Fruit fly (Drosophila melanogaster) whole organism, embryonic: ENCODE results near the gene DnaJ-H.

Experiments used
- CG10147 ChIP-seq: fragments of 200-800 bp; sonication (Bioruptor generic); optimal IDR thresholded peaks from 2 replicates; lab custom pipeline; 2019; ENCODE audit warnings: missing biosample characterization, mild to moderate bottlenecking, missing genetic modification characterization, moderate library complexity
- CG11247 ChIP-seq: fragments of 200-800 bp; sonication (Bioruptor generic); IDR thresholded peaks from 2 replicates; pipeline ENCODE4 v1.3.6; 2022; ENCODE audit warnings: missing biosample characterization, missing genetic modification characterization
- CG11695 ChIP-seq: fragments of 200-800 bp; sonication (Bioruptor generic); IDR thresholded peaks from 3 replicates; pipeline ENCODE4 v1.3.6; 2022; ENCODE audit warnings: missing biosample characterization, missing genetic modification characterization
- CG12942 ChIP-seq: fragments of 200-800 bp; sonication (Bioruptor generic); optimal IDR thresholded peaks from 3 replicates; lab custom pipeline; 2016; ENCODE audit warnings: missing biosample characterization, missing genetic modification characterization
- CG13775 ChIP-seq: fragments of 200-800 bp; sonication (Bioruptor generic); optimal IDR thresholded peaks from 3 replicates; lab custom pipeline; 2017; ENCODE audit warnings: missing biosample characterization, mild to moderate bottlenecking, missing genetic modification characterization
- CG15011 ChIP-seq: fragments of 200-800 bp; sonication (Bioruptor generic); optimal IDR thresholded peaks from 3 replicates; lab custom pipeline; 2018; ENCODE audit warnings: missing biosample characterization, mild to moderate bottlenecking, missing genetic modification characterization
- CG15514 ChIP-seq: fragments of 200-800 bp; sonication (Bioruptor generic); optimal IDR thresholded peaks from 3 replicates; lab custom pipeline; 2017; ENCODE audit warnings: missing biosample characterization, missing genetic modification characterization, mild to moderate bottlenecking, moderate library complexity, missing genetic modification reagents
- CG16813 ChIP-seq: fragments of 200-800 bp; sonication (Bioruptor generic); IDR thresholded peaks from 3 replicates; pipeline ENCODE4 v1.3.6; 2022; ENCODE audit warnings: missing biosample characterization, missing genetic modification characterization; ENCODE audit not compliant: partially characterized antibody
- CG17802 ChIP-seq: fragments of 200-800 bp; sonication (Bioruptor generic); optimal IDR thresholded peaks from 2 replicates; lab custom pipeline; 2018; ENCODE audit warnings: missing biosample characterization, mild to moderate bottlenecking, missing genetic modification characterization, moderate library complexity
- CG2116 ChIP-seq: fragments of 200-800 bp; sonication (Bioruptor generic); optimal IDR thresholded peaks from 3 replicates; lab custom pipeline; 2018; ENCODE audit warnings: missing biosample characterization, mild to moderate bottlenecking, missing genetic modification characterization
- CG3065 ChIP-seq: fragments of 200-800 bp; sonication (Bioruptor generic); optimal IDR thresholded peaks from 2 replicates; lab custom pipeline; 2016; ENCODE audit warnings: missing biosample characterization, missing genetic modification characterization
- CG31224 ChIP-seq: fragments of 200-800 bp; sonication (Bioruptor generic); IDR thresholded peaks from 2 replicates; pipeline ENCODE4 v1.3.6; 2022; ENCODE audit warnings: missing biosample characterization, missing genetic modification characterization
- CG5245 ChIP-seq: fragments of 200-800 bp; sonication (Bioruptor generic); optimal IDR thresholded peaks from 3 replicates; lab custom pipeline; 2016; ENCODE audit warnings: missing biosample characterization, missing genetic modification characterization
- CG6791 ChIP-seq: fragments of 200-800 bp; sonication (Bioruptor generic); IDR thresholded peaks from 3 replicates; pipeline ENCODE4 v1.3.6; 2022; ENCODE audit warnings: missing biosample characterization, missing genetic modification characterization; ENCODE audit not compliant: partially characterized antibody
- CG7745 ChIP-seq: fragments of 200-800 bp; sonication (Bioruptor generic); optimal IDR thresholded peaks from 2 replicates; lab custom pipeline; 2018; ENCODE audit warnings: missing biosample characterization, mild to moderate bottlenecking, missing genetic modification characterization, moderate library complexity
- CG8281 ChIP-seq: fragments of 200-800 bp; sonication (Bioruptor generic); optimal IDR thresholded peaks from 2 replicates; lab custom pipeline; 2018; ENCODE audit warnings: missing biosample characterization, mild to moderate bottlenecking, missing genetic modification characterization, moderate library complexity
- Camta ChIP-seq: fragments of 200-800 bp; sonication (Bioruptor generic); optimal IDR thresholded peaks from 2 replicates; lab custom pipeline; 2016; ENCODE audit warnings: missing biosample characterization, missing genetic modification characterization
- D19B ChIP-seq: fragments of 200-800 bp; sonication (Bioruptor generic); optimal IDR thresholded peaks from 2 replicates; lab custom pipeline; 2017; ENCODE audit warnings: missing biosample characterization, mild to moderate bottlenecking, missing genetic modification characterization
- Dip3 ChIP-seq: fragments of 200-800 bp; sonication (Bioruptor generic); optimal IDR thresholded peaks from 3 replicates; lab custom pipeline; 2016; ENCODE audit warnings: missing biosample characterization, missing genetic modification characterization
- Ets97D ChIP-seq: fragments of 200-800 bp; sonication (Bioruptor generic); optimal IDR thresholded peaks from 3 replicates; lab custom pipeline; 2016; ENCODE audit warnings: missing biosample characterization, missing genetic modification characterization
- Hr78 ChIP-seq, 2 experiments: fragments of 200-800 bp in 1 of 2; fragments of >200 bp in 1 of 2; sonication (Bioruptor generic) in 1 of 2; optimal IDR thresholded peaks; 2 replicates each; lab custom pipeline; 2017 to 2019; ENCODE audit warnings: missing biosample characterization in 2 of 2, missing genetic modification characterization in 2 of 2, mild to moderate bottlenecking in 1 of 2, moderate library complexity in 1 of 2
- Hsf ChIP-seq: fragments of 200-800 bp; sonication (Bioruptor generic); optimal IDR thresholded peaks from 3 replicates; lab custom pipeline; 2016; ENCODE audit warnings: missing biosample characterization, missing genetic modification characterization
- Kr ChIP-seq: fragments of 200-800 bp; sonication (Bioruptor generic); optimal IDR thresholded peaks from 2 replicates; lab custom pipeline; 2017; ENCODE audit warnings: missing biosample characterization, mild to moderate bottlenecking, missing genetic modification characterization
- Mes4 ChIP-seq: fragments of 200-800 bp; sonication (Bioruptor generic); optimal IDR thresholded peaks from 2 replicates; lab custom pipeline; 2016; ENCODE audit warnings: missing biosample characterization, missing genetic modification characterization
- Nf-YB ChIP-seq: fragments of 200-800 bp; sonication (Bioruptor generic); optimal IDR thresholded peaks from 3 replicates; lab custom pipeline; 2019; ENCODE audit warnings: missing biosample characterization, mild to moderate bottlenecking, missing genetic modification characterization, moderate library complexity
- PHDP ChIP-seq: fragments of 200-800 bp; sonication (Bioruptor generic); optimal IDR thresholded peaks from 3 replicates; lab custom pipeline; 2018; ENCODE audit warnings: missing biosample characterization, mild to moderate bottlenecking, missing genetic modification characterization, moderate library complexity
- Trl ChIP-seq, 3 experiments: fragments of >200 bp in 2 of 3; fragments of 200-800 bp in 1 of 3; sonication (Bioruptor generic) in 1 of 3; optimal IDR thresholded peaks; 2 replicates in 1 of 3; 3 replicates in 2 of 3; lab custom pipeline; 2016 to 2017; ENCODE audit warnings: missing biosample characterization in 1 of 3, missing genetic modification characterization in 1 of 3
- Xbp1 ChIP-seq: fragments of 200-800 bp; sonication (Bioruptor generic); optimal IDR thresholded peaks from 3 replicates; lab custom pipeline; 2016; ENCODE audit warnings: missing biosample characterization, mild to moderate bottlenecking, missing genetic modification characterization
- amos ChIP-seq: fragments of 200-800 bp; sonication (Bioruptor generic); IDR thresholded peaks from 2 replicates; pipeline ENCODE4 v1.3.6; 2022; ENCODE audit warnings: missing biosample characterization, missing genetic modification characterization; ENCODE audit not compliant: partially characterized antibody
- ci ChIP-seq: fragments of 200-800 bp; sonication (Bioruptor generic); IDR thresholded peaks from 3 replicates; pipeline ENCODE4 v1.3.6; 2022; ENCODE audit warnings: missing biosample characterization, missing genetic modification characterization
- corto ChIP-seq: fragments of 200-800 bp; sonication (Bioruptor generic); optimal IDR thresholded peaks from 2 replicates; lab custom pipeline; 2016; ENCODE audit warnings: missing biosample characterization, mild to moderate bottlenecking, missing genetic modification characterization, moderate library complexity
- crc ChIP-seq: fragments of 200-800 bp; sonication (Bioruptor generic); optimal IDR thresholded peaks from 2 replicates; lab custom pipeline; 2016; ENCODE audit warnings: missing biosample characterization, missing genetic modification characterization
- dan ChIP-seq: fragments of 200-800 bp; sonication (Bioruptor generic); IDR thresholded peaks from 2 replicates; pipeline ENCODE4 v1.3.6; 2022; ENCODE audit warnings: missing biosample characterization, missing genetic modification characterization
- dm ChIP-seq: fragments of 200-800 bp; sonication (Bioruptor generic); optimal IDR thresholded peaks from 3 replicates; lab custom pipeline; 2016; ENCODE audit warnings: missing biosample characterization, missing genetic modification characterization
- en ChIP-seq: fragments of 200-800 bp; sonication (Bioruptor generic); optimal IDR thresholded peaks from 2 replicates; lab custom pipeline; 2016; ENCODE audit warnings: missing biosample characterization, missing genetic modification characterization
- exex ChIP-seq: fragments of 200-800 bp; sonication (Bioruptor generic); optimal IDR thresholded peaks from 4 replicates; lab custom pipeline; 2018; ENCODE audit warnings: missing biosample characterization, mild to moderate bottlenecking, missing genetic modification characterization, moderate library complexity
- gfzf ChIP-seq: fragments of 200-800 bp; sonication (Bioruptor generic); optimal IDR thresholded peaks from 2 replicates; lab custom pipeline; 2016; ENCODE audit warnings: missing biosample characterization, mild to moderate bottlenecking, missing genetic modification characterization, moderate library complexity
- ken ChIP-seq: fragments of 200-800 bp; sonication (Bioruptor generic); IDR thresholded peaks from 3 replicates; pipeline ENCODE4 v1.3.6; 2022; ENCODE audit warnings: missing biosample characterization, missing genetic modification characterization
- nom ChIP-seq: fragments of 200-800 bp; sonication (Bioruptor generic); optimal IDR thresholded peaks from 2 replicates; lab custom pipeline; 2017; ENCODE audit warnings: missing biosample characterization, missing genetic modification characterization, mild to moderate bottlenecking, moderate library complexity, missing genetic modification reagents
- peb ChIP-seq: fragments of 200-800 bp; sonication (Bioruptor generic); IDR thresholded peaks from 2 replicates; pipeline ENCODE4 v1.3.6; 2022; ENCODE audit warnings: missing biosample characterization, missing genetic modification characterization
- pho ChIP-seq: fragments of 200-800 bp; sonication (Bioruptor generic); optimal IDR thresholded peaks from 2 replicates; lab custom pipeline; 2016; ENCODE audit warnings: missing biosample characterization, missing genetic modification characterization
- salm ChIP-seq: fragments of 200-800 bp; sonication (Bioruptor generic); optimal IDR thresholded peaks from 2 replicates; lab custom pipeline; 2018; ENCODE audit warnings: missing biosample characterization, mild to moderate bottlenecking, missing genetic modification characterization
- sens-2 ChIP-seq: fragments of 200-800 bp; sonication (Bioruptor generic); IDR thresholded peaks from 2 replicates; pipeline ENCODE4 v1.3.6; 2022; ENCODE audit warnings: missing biosample characterization, missing genetic modification characterization
- sna ChIP-seq: fragments of 200-800 bp; sonication (Bioruptor generic); IDR thresholded peaks from 2 replicates; pipeline ENCODE4 v1.3.6; 2022; ENCODE audit warnings: missing biosample characterization, missing genetic modification characterization; ENCODE audit not compliant: partially characterized antibody
- ssp ChIP-seq: fragments of 200-800 bp; sonication (Bioruptor generic); IDR thresholded peaks from 2 replicates; pipeline ENCODE4 v1.3.6; 2022; ENCODE audit warnings: missing biosample characterization, missing genetic modification characterization
- sug ChIP-seq: fragments of 200-800 bp; optimal IDR thresholded peaks from 2 replicates; lab custom pipeline; 2019; ENCODE audit warnings: missing biosample characterization, mild to moderate bottlenecking, missing genetic modification characterization, moderate library complexity
- tap ChIP-seq: fragments of 200-800 bp; optimal IDR thresholded peaks from 3 replicates; lab custom pipeline; 2019; ENCODE audit warnings: missing biosample characterization, mild to moderate bottlenecking, missing genetic modification characterization, moderate library complexity
- ttk ChIP-seq: fragments of 200-800 bp; sonication (Bioruptor generic); IDR thresholded peaks from 2 replicates; pipeline ENCODE4 v2.1.2; 2022; ENCODE audit warnings: missing biosample characterization, missing genetic modification characterization
- vfl ChIP-seq: fragments of 200-800 bp; sonication (Bioruptor generic); optimal IDR thresholded peaks from 2 replicates; lab custom pipeline; 2016; ENCODE audit warnings: missing biosample characterization, missing genetic modification characterization

The DnaJ-H gene

dm6 chr2L:13145035-13145683 lies 20.7 kb downstream of the DnaJ-H start (continued):
- TF ChIP-seq Xbp1 (GFP tag; lab: Kevin White, UChicago) (peak; percentile 76), Kr (GFP tag; lab: Kevin White, UChicago) (no peak), CG12942 (GFP tag; lab: Kevin White, UChicago) (peak; percentile 58), peb (GFP tag; lab: Robert Waterston, UW) (no peak), CG8281 (tag; lab: Kevin White, UChicago) (peak; percentile 53), CG16813 (GFP tag; lab: Robert Waterston, UW) (no peak), Nf-YB (peak; percentile 35), CG7745 (tag; lab: Kevin White, UChicago) (no peak), amos (GFP tag; lab: Robert Waterston, UW) (no peak), CG5245 (peak; percentile 42), CG6791 (no peak), sens-2 (GFP tag; lab: Robert Waterston, UW) (peak; percentile 39; the same call in 1 of the 2 replicates), gfzf (GFP tag; lab: Kevin White, UChicago) (no peak), sug (tag; lab: Kevin White, UChicago) (peak; percentile 71), CG13775 (peak; percentile 59), corto (GFP tag; lab: Kevin White, UChicago) (no peak), Mes4 (GFP tag; lab: Kevin White, UChicago) (peak; percentile 47), ci (GFP tag; lab: Robert Waterston, UW) (peak; percentile 37; the same call in 1 of the 3 replicates), PHDP (peak; percentile 81), ttk (GFP tag; lab: Robert Waterston, UW) (peak; percentile 76), CG15514 (GFP tag; lab: Kevin White, UChicago) (peak; percentile 68), Trl (optimal IDR thresholded peaks at IDR 0.05; lab: Kevin White, UChicago) (no peak), Trl (GFP tag; optimal IDR thresholded peaks at IDR 0.05; lab: Kevin White, UChicago) (peak; percentile 74), salm (tag; lab: Kevin White, UChicago) (no peak), CG3065 (GFP tag; lab: Kevin White, UChicago) (no peak), tap (tag; lab: Kevin White, UChicago) (peak; percentile 70), D19B (GFP tag; lab: Kevin White, UChicago) (peak; percentile 82), CG31224 (GFP tag; lab: Robert Waterston, UW) (peak; percentile 64), Dip3 (peak; percentile 60), CG17802 (no peak), Hr78 (GFP tag; optimal IDR thresholded peaks at IDR 0.05; lab: Kevin White, UChicago) (peak in 1 of 2 experiments; percentile 17), CG10147 (GFP tag; lab: Kevin White, UChicago) (peak; percentile 89), CG15011 (GFP tag; lab: Kevin White, UChicago) (peak; percentile 71), dan (GFP tag; lab: Robert Waterston, UW) (no peak), en (peak; percentile 41), CG11695 (peak; percentile 86), Camta (peak; percentile 60), CG11247 (GFP tag; lab: Robert Waterston, UW) (peak; percentile 79), ssp (GFP tag; lab: Robert Waterston, UW) (peak; percentile 48), Ets97D (peak; percentile 19), CG2116 (GFP tag; lab: Kevin White, UChicago) (no peak), pho (GFP tag; lab: Kevin White, UChicago) (peak; percentile 79), dm (GFP tag; lab: Kevin White, UChicago) (peak; percentile 10), vfl (GFP tag; lab: Kevin White, UChicago) (peak; percentile 57), sna (GFP tag; lab: Robert Waterston, UW) (no peak), exex (tag; lab: Kevin White, UChicago) (peak; percentile 35), nom (GFP tag; lab: Kevin White, UChicago) (no peak), crc (GFP tag; lab: Kevin White, UChicago) (peak; percentile 47), ken (GFP tag; lab: Robert Waterston, UW) (0 out of 3 replicates have a peak, but pooled peaks have one; percentile 56), Hsf (GFP tag; lab: Kevin White, UChicago) (peak; percentile 76)
